Worm (Caenorhabditis elegans) whole organism, mixed stage, embryonic: ENCODE measurements around the gene fip-4.

Experiments
- lin-13 ChIP-seq: fragments of 150-350 bp; optimal IDR thresholded peaks from 2 replicates; lab custom pipeline; 2014; ENCODE audit warnings: missing biosample characterization, missing genetic modification characterization
- lsy-2 ChIP-seq: fragments of 150-350 bp; optimal IDR thresholded peaks from 2 replicates; lab custom pipeline; 2014; ENCODE audit warnings: missing biosample characterization, missing genetic modification characterization
- mep-1 ChIP-seq: fragments of 150-350 bp; optimal IDR thresholded peaks from 2 replicates; lab custom pipeline; 2017; ENCODE audit warnings: missing biosample characterization, missing genetic modification reagents, missing genetic modification characterization, inconsistent platforms
- mls-2 ChIP-seq: sonication (generic microtip); optimal IDR thresholded peaks from 2 replicates; lab custom pipeline; 2016; ENCODE audit warnings: mild to moderate bottlenecking, missing genetic modification characterization, moderate library complexity, missing compliant biosample characterization
- nhr-12 ChIP-seq: fragments of 150-350 bp; optimal IDR thresholded peaks from 2 replicates; lab custom pipeline; 2014; ENCODE audit warnings: missing biosample characterization, missing genetic modification characterization
- nhr-237 ChIP-seq: fragments of 150-350 bp; optimal IDR thresholded peaks from 2 replicates; lab custom pipeline; 2014; ENCODE audit warnings: missing biosample characterization, missing genetic modification characterization
- nhr-76 ChIP-seq: sonication (generic microtip); optimal IDR thresholded peaks from 2 replicates; lab custom pipeline; 2017; ENCODE audit warnings: missing biosample characterization, missing genetic modification characterization
- pha-4 ChIP-seq: fragments of 150-350 bp; optimal IDR thresholded peaks from 2 replicates; lab custom pipeline; 2018; ENCODE audit warnings: missing biosample characterization, missing genetic modification reagents, missing genetic modification characterization
- unc-39 ChIP-seq: fragments of 150-350 bp; optimal IDR thresholded peaks from 2 replicates; lab custom pipeline; 2014; ENCODE audit warnings: missing biosample characterization, missing genetic modification characterization
- unc-62 ChIP-seq: fragments of 150-350 bp; optimal IDR thresholded peaks from 2 replicates; lab custom pipeline; 2014; ENCODE audit warnings: missing biosample characterization, missing genetic modification reagents, missing genetic modification characterization
- ztf-11 ChIP-seq: fragments of 150-350 bp; optimal IDR thresholded peaks from 2 replicates; lab custom pipeline; 2014; ENCODE audit warnings: missing biosample characterization, missing genetic modification characterization

DNA sequence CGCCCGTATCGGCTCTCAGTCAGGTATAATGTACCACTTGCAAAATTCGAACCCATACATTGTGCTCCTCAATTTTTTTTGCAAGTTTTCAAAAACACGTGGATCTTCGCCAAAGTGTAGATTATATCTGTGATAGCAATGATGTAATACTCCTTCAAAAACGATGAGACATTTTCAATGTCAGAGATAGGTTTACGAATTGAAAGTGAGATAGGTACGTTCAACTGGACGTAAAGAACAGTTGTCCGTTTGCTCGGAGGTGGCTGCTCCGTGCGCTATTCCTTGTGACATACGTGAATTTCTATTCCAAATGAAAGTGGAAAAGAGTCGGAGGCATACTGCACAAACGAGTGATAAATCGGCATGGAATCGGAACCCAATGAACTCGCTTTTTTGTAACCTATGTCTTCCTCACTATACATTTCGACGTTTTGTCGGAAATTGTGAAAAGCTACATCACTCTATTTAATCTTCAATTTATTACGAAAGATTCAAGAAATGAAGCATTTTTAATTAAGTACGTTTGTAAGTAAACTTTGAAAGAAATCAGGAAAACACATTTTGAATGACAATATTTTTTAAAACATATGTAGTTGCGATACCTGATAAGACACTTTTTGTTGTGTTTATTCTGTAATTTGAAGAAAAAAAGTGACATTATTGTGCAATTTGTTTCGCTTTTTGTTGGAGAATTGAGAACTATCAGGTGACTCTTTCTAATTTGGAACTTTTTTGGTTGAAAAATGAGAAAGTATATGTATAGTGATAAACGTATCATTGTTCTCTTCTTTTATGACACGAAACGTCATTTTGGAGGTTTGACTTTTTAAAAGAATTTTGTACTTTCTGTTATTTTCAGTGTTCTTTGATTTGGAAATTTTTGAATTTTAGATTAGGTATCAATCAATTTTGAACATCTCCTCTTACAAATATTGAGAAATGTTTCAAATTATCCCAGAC is 43.7 kb upstream of the fip-4 start:
- TF ChIP-seq unc-62 (GFP tag; lab: Kevin White, UChicago) (peak; percentile 62), lsy-2 (tag; lab: Kevin White, UChicago) (no peak), unc-39 (no peak), mep-1 (tag; lab: Kevin White, UChicago) (no peak), pha-4 (no peak), lin-13 (tag; lab: Kevin White, UChicago) (no peak), nhr-12 (tag; lab: Kevin White, UChicago) (no peak), nhr-237 (tag; lab: Kevin White, UChicago) (no peak), mls-2 (tag; lab: Kevin White, UChicago) (no peak), nhr-76 (no peak), ztf-11 (tag; lab: Kevin White, UChicago) (no peak)
